Worm (Caenorhabditis elegans) whole organism, dauer: Measurements from ENCODE around the gene pho-9.

Source experiments
- unc-62 ChIP-seq: sonication (generic microtip); optimal IDR thresholded peaks from 2 replicates; lab custom pipeline; 2017; ENCODE audit warnings: missing biosample characterization, missing genetic modification reagents, missing genetic modification characterization

The pho-9 gene

ce11 chrIII:2768635-2769034 lies 8.0 kb upstream of the pho-9 start, which contains the start of gene swsn-3:
Gene swsn-3, minus strand, starts transcription at chrIII:2768679.
- no peak for TF ChIP-seq unc-62

- no peak for TF ChIP-seq unc-62
Measured at ce11 chrIII:2759308-2759707, 1.3 kb downstream of the pho-9 start.

- no peak for TF ChIP-seq unc-62
Measured at ce11 chrIII:2758092-2758491, 2.5 kb downstream of the pho-9 start.

- no peak for TF ChIP-seq unc-62
Measured at ce11 chrIII:2757478-2757877, 3.1 kb downstream of the pho-9 start.

ce11 chrIII:2756260-2756659 lies 4.4 kb downstream of the pho-9 start, which contains the start of gene gldi-9:
Gene gldi-9, minus strand, starts transcription at chrIII:2756360.
- TF ChIP-seq unc-62 = no peak

ce11 chrIII:2746553-2746952 lies 14.1 kb downstream of the pho-9 start, which contains the start of gene Y71H2AM.14:
Gene Y71H2AM.14, minus strand, starts transcription at chrIII:2746653.
- no peak for TF ChIP-seq unc-62

- no peak for TF ChIP-seq unc-62
Measured at ce11 chrIII:2739469-2739868, 21.1 kb downstream of the pho-9 start, which contains the start of gene cest-25. Gene cest-25, minus strand, starts transcription at chrIII:2739531.

- no peak for TF ChIP-seq unc-62
Measured at ce11 chrIII:2733606-2734183, 26.9 kb downstream of the pho-9 start, which contains the start of gene Y71H2AM.12. Gene Y71H2AM.12, minus strand, starts transcription at chrIII:2734091.

ce11 chrIII:2725221-2726203 lies 35.1 kb downstream of the pho-9 start, which contains the start of gene cosa-1:
Gene cosa-1, plus strand, starts transcription at chrIII:2726116.
- no peak for TF ChIP-seq unc-62

- no peak for TF ChIP-seq unc-62
Measured at ce11 chrIII:2724992-2725220, 35.7 kb downstream of the pho-9 start, which contains the start of gene Y71H2AM.11. Gene Y71H2AM.11, minus strand, starts transcription at chrIII:2725092.

- no peak for TF ChIP-seq unc-62
Measured at ce11 chrIII:2716514-2716913, 44.1 kb downstream of the pho-9 start, which contains the start of gene tmem-132. Gene tmem-132, minus strand, starts transcription at chrIII:2716614.

ce11 chrIII:2711527-2711926 lies 49.1 kb downstream of the pho-9 start:
- no peak for TF ChIP-seq unc-62

- TF ChIP-seq unc-62 = no peak
Measured at ce11 chrIII:2710211-2710610, 50.4 kb downstream of the pho-9 start.
